Worm (Caenorhabditis elegans) whole organism, mixed stage, embryonic: Measurements from ENCODE around the gene F59E11.7.
A peak's percentile ranks its signal among the peaks of the same experiment; 100 is the strongest.

Experiments used
- blmp-1 ChIP-seq: fragments of 150-350 bp; optimal IDR thresholded peaks from 2 replicates; lab custom pipeline; 2014; ENCODE audit warnings: missing biosample characterization, missing genetic modification characterization
- ceh-39 ChIP-seq: fragments of 150-350 bp; optimal IDR thresholded peaks from 2 replicates; lab custom pipeline; 2014; ENCODE audit warnings: missing biosample characterization, missing genetic modification characterization
- ceh-83 ChIP-seq: fragments of 200-800 bp; sonication (Bioruptor generic); optimal IDR thresholded peaks from 2 replicates; lab custom pipeline; 2018; ENCODE audit warnings: mild to moderate bottlenecking, missing genetic modification characterization, missing compliant biosample characterization
- ces-1 ChIP-seq: fragments of 150-350 bp; optimal IDR thresholded peaks from 2 replicates; lab custom pipeline; 2014; ENCODE audit warnings: missing biosample characterization, missing genetic modification reagents, missing genetic modification characterization
- cnd-1 ChIP-seq: fragments of 200-800 bp; sonication (Bioruptor generic); optimal IDR thresholded peaks from 2 replicates; lab custom pipeline; 2018; ENCODE audit warnings: mild to moderate bottlenecking, missing genetic modification characterization, missing compliant biosample characterization
- drap-1 ChIP-seq: fragments of 200-800 bp; sonication (Bioruptor generic); optimal IDR thresholded peaks from 3 replicates; lab custom pipeline; 2018; ENCODE audit warnings: mild to moderate bottlenecking, missing genetic modification characterization, missing compliant biosample characterization
- elt-1 ChIP-seq: sonication (generic microtip); optimal IDR thresholded peaks from 2 replicates; lab custom pipeline; 2017; ENCODE audit warnings: missing genetic modification characterization, mild to moderate bottlenecking, missing compliant biosample characterization, antibody characterized with exemption, moderate library complexity, borderline replicate concordance; ENCODE audit not compliant: insufficient read depth
- flh-1 ChIP-seq: fragments of 200-800 bp; sonication (Bioruptor generic); optimal IDR thresholded peaks from 2 replicates; lab custom pipeline; 2018; ENCODE audit warnings: mild to moderate bottlenecking, missing genetic modification characterization, moderate library complexity, missing compliant biosample characterization
- ham-2 ChIP-seq: fragments of 200-800 bp; sonication (Bioruptor generic); optimal IDR thresholded peaks from 2 replicates; lab custom pipeline; 2018; ENCODE audit warnings: mild to moderate bottlenecking, missing genetic modification characterization, missing compliant biosample characterization
- hlh-1 ChIP-seq: fragments of 150-350 bp; optimal IDR thresholded peaks from 2 replicates; lab custom pipeline; 2014; ENCODE audit warnings: missing biosample characterization, missing genetic modification reagents, missing genetic modification characterization
- lin-13 ChIP-seq: fragments of 150-350 bp; optimal IDR thresholded peaks from 2 replicates; lab custom pipeline; 2014; ENCODE audit warnings: missing biosample characterization, missing genetic modification characterization
- lin-32 ChIP-seq: fragments of 200-800 bp; sonication (Bioruptor generic); optimal IDR thresholded peaks from 2 replicates; lab custom pipeline; 2018; ENCODE audit warnings: mild to moderate bottlenecking, missing genetic modification characterization, missing compliant biosample characterization
- lsy-2 ChIP-seq: fragments of 150-350 bp; optimal IDR thresholded peaks from 2 replicates; lab custom pipeline; 2014; ENCODE audit warnings: missing biosample characterization, missing genetic modification characterization
- mep-1 ChIP-seq: fragments of 150-350 bp; optimal IDR thresholded peaks from 2 replicates; lab custom pipeline; 2017; ENCODE audit warnings: missing biosample characterization, missing genetic modification reagents, missing genetic modification characterization, inconsistent platforms
- mls-2 ChIP-seq: sonication (generic microtip); optimal IDR thresholded peaks from 2 replicates; lab custom pipeline; 2016; ENCODE audit warnings: mild to moderate bottlenecking, missing genetic modification characterization, moderate library complexity, missing compliant biosample characterization
- nhr-12 ChIP-seq: fragments of 150-350 bp; optimal IDR thresholded peaks from 2 replicates; lab custom pipeline; 2014; ENCODE audit warnings: missing biosample characterization, missing genetic modification characterization
- nhr-2 ChIP-seq: fragments of 150-350 bp; optimal IDR thresholded peaks from 2 replicates; lab custom pipeline; 2014; ENCODE audit warnings: missing biosample characterization, missing genetic modification characterization
- nhr-28 ChIP-seq: fragments of 150-350 bp; optimal IDR thresholded peaks from 2 replicates; lab custom pipeline; 2014; ENCODE audit warnings: missing biosample characterization, missing genetic modification characterization
- nhr-76 ChIP-seq: sonication (generic microtip); optimal IDR thresholded peaks from 2 replicates; lab custom pipeline; 2017; ENCODE audit warnings: missing biosample characterization, missing genetic modification characterization
- pha-4 ChIP-seq: fragments of 150-350 bp; optimal IDR thresholded peaks from 2 replicates; lab custom pipeline; 2018; ENCODE audit warnings: missing biosample characterization, missing genetic modification reagents, missing genetic modification characterization
- snpc-4 ChIP-seq: fragments of 150-350 bp; optimal IDR thresholded peaks from 2 replicates; lab custom pipeline; 2014; ENCODE audit warnings: missing biosample characterization, missing genetic modification characterization
- sptf-1 ChIP-seq: sonication (generic microtip); optimal IDR thresholded peaks from 2 replicates; lab custom pipeline; 2017; ENCODE audit warnings: mild to moderate bottlenecking, missing genetic modification characterization, moderate library complexity, missing compliant biosample characterization
- tbx-8 ChIP-seq: fragments of 200-800 bp; sonication (Bioruptor generic); optimal IDR thresholded peaks from 2 replicates; lab custom pipeline; 2018; ENCODE audit warnings: mild to moderate bottlenecking, missing genetic modification characterization, moderate library complexity, missing compliant biosample characterization
- unc-120 ChIP-seq: sonication (generic microtip); optimal IDR thresholded peaks from 2 replicates; lab custom pipeline; 2017; ENCODE audit warnings: missing genetic modification characterization, missing compliant biosample characterization; ENCODE audit not compliant: poor library complexity, severe bottlenecking
- unc-39 ChIP-seq: fragments of 150-350 bp; optimal IDR thresholded peaks from 2 replicates; lab custom pipeline; 2014; ENCODE audit warnings: missing biosample characterization, missing genetic modification characterization
- zip-8 ChIP-seq: fragments of 150-350 bp; optimal IDR thresholded peaks from 2 replicates; lab custom pipeline; 2014; ENCODE audit warnings: missing biosample characterization, missing genetic modification characterization
- ztf-11 ChIP-seq: fragments of 150-350 bp; optimal IDR thresholded peaks from 2 replicates; lab custom pipeline; 2014; ENCODE audit warnings: missing biosample characterization, missing genetic modification characterization

The F59E11.7 gene

DNA sequence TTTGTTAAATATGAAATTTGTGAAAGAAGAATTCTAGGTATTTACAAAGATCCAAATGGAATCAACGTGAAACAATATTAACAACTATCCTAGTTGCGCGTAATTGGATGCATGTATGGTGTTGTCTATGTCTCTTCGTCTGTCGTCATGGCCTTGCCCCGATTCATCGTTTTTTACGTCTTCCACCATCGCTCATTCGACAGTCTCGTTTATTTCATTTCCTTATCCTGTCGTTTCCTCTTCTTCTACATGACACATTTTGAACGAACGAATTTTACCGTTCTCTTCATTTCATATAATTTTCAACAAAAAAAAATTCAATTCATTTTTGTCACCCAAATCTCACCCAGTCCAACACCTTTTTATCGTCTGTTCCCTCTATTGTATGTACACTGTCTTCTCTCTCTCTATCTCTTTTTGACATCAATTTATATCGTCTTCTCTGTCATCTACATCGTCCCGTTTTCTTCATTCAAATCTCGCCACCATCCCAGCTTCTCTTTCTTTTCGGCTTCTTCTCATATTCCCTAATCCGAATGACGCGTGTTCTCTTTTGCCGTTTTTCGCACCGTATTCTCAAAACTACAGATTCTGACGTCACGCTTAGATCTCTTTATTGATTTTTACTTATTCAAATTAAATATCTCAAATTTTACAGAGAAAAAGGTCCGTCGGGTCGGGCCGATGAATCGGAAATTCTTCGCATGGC, 33.5 kb upstream of the F59E11.7 start, which contains the start of gene ttc-17:
Gene ttc-17, plus strand, starts transcription at position 659 of the 709 bp plus-strand sequence.
- TF ChIP-seq ham-2 (GFP tag; lab: Kevin White, UChicago) (peak; percentile 17), mls-2 (tag; lab: Kevin White, UChicago) (no peak), nhr-2 (tag; lab: Kevin White, UChicago) (no peak), mep-1 (tag; lab: Kevin White, UChicago) (no peak), ces-1 (peak; percentile 34), elt-1 (tag; lab: Kevin White, UChicago) (no peak)

DNA sequence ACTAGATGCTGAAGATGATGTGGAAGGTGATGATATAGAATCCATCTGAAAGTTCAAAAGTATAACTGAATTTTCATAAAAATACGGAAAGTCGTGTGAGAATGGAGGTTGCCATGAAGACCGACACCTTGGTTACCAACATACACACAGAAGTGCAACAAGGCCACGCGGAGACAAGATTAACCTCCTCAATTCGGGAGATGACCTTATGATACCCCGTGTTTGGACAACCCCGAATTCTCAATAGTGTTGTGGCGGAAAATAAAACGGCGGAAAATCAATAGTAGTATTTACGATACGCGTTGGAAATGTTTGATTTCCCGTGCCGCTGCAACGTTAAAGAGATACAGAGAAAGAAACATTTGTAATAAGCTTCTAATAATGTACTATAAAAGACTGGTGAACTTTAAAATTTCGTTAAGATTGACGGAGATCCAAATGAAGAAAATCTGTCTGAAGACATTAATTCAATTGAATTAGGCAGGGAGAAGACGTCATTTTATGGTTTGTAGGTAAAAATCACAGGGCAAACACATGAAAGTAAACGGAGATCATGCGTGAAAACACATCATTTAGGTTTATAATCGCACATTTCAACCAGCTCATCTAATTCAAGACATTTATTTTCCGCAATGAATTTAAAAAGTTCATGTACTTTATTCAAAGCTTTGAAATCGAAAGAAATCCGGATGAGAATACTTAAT, 25.8 kb upstream of the F59E11.7 start, which contains the start of gene nhr-44:
Gene nhr-44, minus strand, starts transcription at position 51 of the 704 bp plus-strand sequence.
- TF ChIP-seq ceh-39 (no peak), pha-4 (tag; lab: Kevin White, UChicago) (peak; percentile 50), lin-32 (no peak), hlh-1 (no peak), snpc-4 (tag; lab: Kevin White, UChicago) (no peak), tbx-8 (GFP tag; lab: Kevin White, UChicago) (no peak), nhr-76 (no peak), ceh-83 (GFP tag; lab: Kevin White, UChicago) (no peak), blmp-1 (no peak), elt-1 (tag; lab: Kevin White, UChicago) (peak; percentile 18), unc-120 (tag; lab: Kevin White, UChicago) (no peak), nhr-12 (tag; lab: Kevin White, UChicago) (no peak), nhr-28 (tag; lab: Kevin White, UChicago) (no peak)

DNA sequence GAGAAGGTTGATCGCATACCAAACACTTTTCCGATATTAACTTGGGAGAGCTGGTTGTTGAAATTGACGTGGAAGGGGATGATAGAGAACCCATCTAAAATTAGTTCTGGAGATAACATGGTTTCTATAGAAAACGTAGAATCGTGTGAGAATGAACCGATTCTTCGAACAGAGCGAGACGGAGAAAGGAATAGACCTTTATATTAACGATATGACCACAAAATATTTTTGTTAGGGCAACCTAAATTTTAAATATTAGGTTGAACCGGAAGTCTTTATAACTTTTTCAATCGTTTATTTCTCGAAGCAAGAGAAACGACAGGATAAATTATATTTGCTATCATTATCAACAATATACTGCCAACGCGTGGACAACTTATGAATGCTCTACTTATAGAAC, 24.0 kb upstream of the F59E11.7 start, which contains the start of gene nhr-219:
Gene nhr-219, minus strand, starts transcription at position 101 of the 400 bp plus-strand sequence.
- no peak for TF ChIP-seq unc-39 (tag; lab: Kevin White, UChicago)

DNA sequence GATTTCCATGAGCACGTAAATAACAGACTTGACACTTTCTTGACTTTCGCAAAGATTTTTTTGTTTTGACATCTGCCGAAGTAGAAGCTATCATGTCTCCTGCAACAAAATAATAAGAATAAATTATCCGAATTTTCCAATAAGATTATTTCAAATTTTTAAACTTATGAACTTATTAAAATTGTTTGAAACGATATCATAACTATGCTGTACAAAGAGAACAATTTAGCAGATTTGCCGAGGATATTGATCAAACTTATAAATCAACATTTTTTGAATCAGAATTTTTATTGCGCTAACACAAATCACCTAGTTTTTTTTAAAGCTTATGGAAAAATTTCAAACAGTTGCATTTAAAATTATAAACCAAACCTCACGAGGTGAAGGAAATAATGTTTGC, 17.8 kb upstream of the F59E11.7 start, which contains the start of gene nhr-195:
Gene nhr-195, minus strand, starts transcription at position 101 of the 400 bp plus-strand sequence.
- TF ChIP-seq flh-1 (no peak), lin-13 (tag; lab: Kevin White, UChicago) (no peak), ces-1 (no peak), mls-2 (tag; lab: Kevin White, UChicago) (no peak), cnd-1 (tag; lab: Kevin White, UChicago) (no peak), blmp-1 (no peak), ztf-11 (tag; lab: Kevin White, UChicago) (no peak), zip-8 (tag; lab: Kevin White, UChicago) (no peak), drap-1 (GFP tag; lab: Kevin White, UChicago) (no peak), elt-1 (tag; lab: Kevin White, UChicago) (no peak)
- TF ChIP-seq, all 35 proteins: peak for 0

DNA sequence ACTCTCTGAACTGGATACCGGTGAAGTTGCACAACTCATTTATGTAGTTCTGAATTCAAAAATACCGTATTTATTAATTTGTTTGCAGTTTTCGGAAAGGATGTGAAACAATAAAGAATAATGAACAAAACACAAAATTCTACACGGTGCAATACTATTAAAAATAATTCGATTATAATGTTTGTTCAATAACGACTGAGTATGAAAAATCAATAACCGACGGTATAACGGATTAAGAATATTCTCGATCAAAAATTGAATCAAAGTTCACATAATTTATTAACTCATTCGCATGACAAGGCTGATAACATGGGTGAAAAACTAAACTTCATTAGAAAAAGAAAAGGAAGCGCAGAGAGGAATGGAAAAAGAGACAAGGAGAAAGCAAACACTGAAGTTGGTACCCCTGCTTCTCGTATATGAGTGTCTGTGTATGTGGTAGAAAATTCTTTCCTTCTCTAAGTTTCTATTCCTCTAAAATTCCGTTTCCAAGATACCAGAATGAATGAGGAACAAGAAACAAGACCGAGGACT, 15.1 kb upstream of the F59E11.7 start, which contains the start of gene nhr-143:
Gene nhr-143, minus strand, starts transcription at position 51 of the 534 bp plus-strand sequence.
- TF ChIP-seq lsy-2 (tag; lab: Kevin White, UChicago) (no peak), cnd-1 (tag; lab: Kevin White, UChicago) (no peak), hlh-1 (no peak), blmp-1 (no peak), ceh-39 (no peak), snpc-4 (tag; lab: Kevin White, UChicago) (no peak), mep-1 (tag; lab: Kevin White, UChicago) (no peak), nhr-76 (no peak), unc-39 (tag; lab: Kevin White, UChicago) (no peak), sptf-1 (tag; lab: Kevin White, UChicago) (no peak), tbx-8 (GFP tag; lab: Kevin White, UChicago) (no peak), ceh-83 (GFP tag; lab: Kevin White, UChicago) (no peak)
